Fruit fly (Drosophila melanogaster) whole organism, embryonic: ENCODE measurements around the gene CG7860.

Experiments used
- Abd-B ChIP-seq: fragments of 200-800 bp; sonication (Bioruptor generic); optimal IDR thresholded peaks from 2 replicates; lab custom pipeline; 2018; ENCODE audit warnings: missing biosample characterization, mild to moderate bottlenecking, missing genetic modification characterization, moderate library complexity
- Blimp-1 ChIP-seq: fragments of 200-800 bp; sonication (Bioruptor generic); optimal IDR thresholded peaks from 3 replicates; lab custom pipeline; 2018; ENCODE audit warnings: missing biosample characterization, missing genetic modification characterization, mild to moderate bottlenecking, moderate library complexity, missing genetic modification reagents
- CG10565 ChIP-seq: fragments of 200-800 bp; sonication (Bioruptor generic); optimal IDR thresholded peaks from 3 replicates; lab custom pipeline; 2016; ENCODE audit warnings: missing biosample characterization, mild to moderate bottlenecking, missing genetic modification characterization
- CG15011 ChIP-seq: fragments of 200-800 bp; sonication (Bioruptor generic); optimal IDR thresholded peaks from 3 replicates; lab custom pipeline; 2018; ENCODE audit warnings: missing biosample characterization, mild to moderate bottlenecking, missing genetic modification characterization
- CG5245 ChIP-seq: fragments of 200-800 bp; sonication (Bioruptor generic); optimal IDR thresholded peaks from 3 replicates; lab custom pipeline; 2016; ENCODE audit warnings: missing biosample characterization, missing genetic modification characterization
- CG9932 ChIP-seq: fragments of 200-800 bp; sonication (Bioruptor generic); IDR thresholded peaks from 2 replicates; pipeline ENCODE4 v1.3.6; 2022; ENCODE audit warnings: missing biosample characterization, missing genetic modification characterization
- CkIIα-i1 ChIP-seq: fragments of 200-800 bp; sonication (Bioruptor generic); IDR thresholded peaks from 2 replicates; pipeline ENCODE4 v1.3.6; 2022; ENCODE audit warnings: missing biosample characterization, missing genetic modification characterization
- NK7.1 ChIP-seq: fragments of 200-800 bp; sonication (Bioruptor generic); optimal IDR thresholded peaks from 3 replicates; lab custom pipeline; 2016; ENCODE audit warnings: missing biosample characterization, missing genetic modification characterization
- ara ChIP-seq: fragments of 200-800 bp; sonication (Bioruptor generic); IDR thresholded peaks from 2 replicates; pipeline ENCODE4 v1.3.6; 2022; ENCODE audit warnings: missing biosample characterization, missing genetic modification characterization
- ems ChIP-seq: fragments of 200-800 bp; sonication (Bioruptor generic); optimal IDR thresholded peaks from 3 replicates; lab custom pipeline; 2016; ENCODE audit warnings: missing biosample characterization, missing genetic modification characterization
- hb ChIP-seq: fragments of 200-800 bp; sonication (Bioruptor generic); IDR thresholded peaks from 3 replicates; pipeline ENCODE4 v1.3.6; 2022; ENCODE audit warnings: missing biosample characterization, missing genetic modification characterization; ENCODE audit not compliant: partially characterized antibody
- lola ChIP-seq, 3 experiments: fragments of >200 bp in 2 of 3; fragments of 200-800 bp in 1 of 3; sonication (Bioruptor generic) in 1 of 3; optimal IDR thresholded peaks; 2 replicates each; lab custom pipeline; 2017 to 2019; ENCODE audit warnings: missing biosample characterization in 3 of 3, missing genetic modification characterization in 3 of 3, mild to moderate bottlenecking in 1 of 3, moderate library complexity in 1 of 3

DNA sequence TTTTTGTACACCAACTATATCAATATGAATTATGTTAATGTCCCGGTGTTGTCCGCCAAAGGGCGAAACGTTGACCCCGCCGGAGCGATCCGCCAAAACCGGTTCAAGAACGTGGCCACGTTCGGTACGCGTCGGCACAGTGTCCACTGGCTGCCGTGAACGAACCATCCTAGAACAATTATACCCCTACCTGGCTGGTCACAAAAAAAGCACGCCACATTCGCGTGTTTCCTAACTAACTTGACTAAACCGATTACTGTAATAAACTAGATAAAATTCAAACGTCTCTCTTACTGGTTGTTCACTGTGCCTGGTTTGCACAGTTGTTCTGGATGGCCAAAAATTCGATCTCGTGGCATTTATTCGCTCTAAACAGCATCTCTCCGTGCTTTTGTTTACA is 10.8 kb downstream of the CG7860 start:
- TF ChIP-seq CG9932 (GFP tag; lab: Robert Waterston, UW): peak; percentile 97
- TF ChIP-seq hb: no peak
- TF ChIP-seq CkIIα-i1 (GFP tag; lab: Robert Waterston, UW): peak; percentile 52; the same call in 1 of the 2 replicates
- peak in 1 of 3 experiments; percentile 82 for TF ChIP-seq lola (GFP tag; optimal IDR thresholded peaks at IDR 0.05; lab: Kevin White, UChicago)
- peak; percentile 92 for TF ChIP-seq ara (GFP tag; lab: Robert Waterston, UW)
- no peak for TF ChIP-seq CG15011 (GFP tag; lab: Kevin White, UChicago)
- TF ChIP-seq Blimp-1: peak; percentile 85
- TF ChIP-seq CG10565 (GFP tag; lab: Kevin White, UChicago): peak; percentile 62
- TF ChIP-seq ems (GFP tag; lab: Kevin White, UChicago): peak; percentile 90
- peak; percentile 92 for TF ChIP-seq CG5245 (GFP tag; lab: Kevin White, UChicago)
- TF ChIP-seq Abd-B (GFP tag; lab: Kevin White, UChicago): peak; percentile 75
- peak; percentile 77 for TF ChIP-seq NK7.1 (GFP tag; lab: Kevin White, UChicago)
